Worm (Caenorhabditis elegans) whole organism, young adult: ENCODE measurements around the gene K08F8.7.

ENCODE experiments used
- B0019.2 ChIP-seq: fragments of 200-800 bp; sonication (Bioruptor generic); conservative IDR thresholded peaks from 2 replicates; pipeline ENCODE4 v1.3.6; 2022; ENCODE audit warnings: missing genetic modification reagents, missing genetic modification characterization, missing compliant biosample characterization
- madf-10 ChIP-seq: sonication (generic microtip); optimal IDR thresholded peaks from 2 replicates; lab custom pipeline; 2016; ENCODE audit warnings: mild to moderate bottlenecking, missing genetic modification characterization, missing compliant biosample characterization
- madf-3 ChIP-seq: fragments of 200-800 bp; sonication (Bioruptor generic); IDR thresholded peaks from 2 replicates; pipeline ENCODE4 v1.3.6; 2022; ENCODE audit warnings: missing genetic modification reagents, missing genetic modification characterization, missing compliant biosample characterization
- nfya-1 ChIP-seq: sonication (generic microtip); optimal IDR thresholded peaks from 2 replicates; lab custom pipeline; 2017; ENCODE audit warnings: antibody characterized with exemption, missing compliant biosample characterization, missing genetic modification characterization, borderline replicate concordance; ENCODE audit not compliant: insufficient read depth
- nhr-179 ChIP-seq: sonication (generic microtip); optimal IDR thresholded peaks from 2 replicates; lab custom pipeline; 2016; ENCODE audit warnings: mild to moderate bottlenecking, missing genetic modification characterization, missing compliant biosample characterization
- snpc-1.3 ChIP-seq: sonication (generic microtip); optimal IDR thresholded peaks from 2 replicates; lab custom pipeline; 2017; ENCODE audit warnings: missing genetic modification characterization, mild to moderate bottlenecking, missing compliant biosample characterization, antibody characterized with exemption, moderate library complexity, missing genotype, missing genetic modification reagents; ENCODE audit not compliant: insufficient read depth
- snpc-3.4 ChIP-seq: sonication (generic microtip); optimal IDR thresholded peaks from 2 replicates; lab custom pipeline; 2017; ENCODE audit warnings: missing genetic modification characterization, mild to moderate bottlenecking, missing compliant biosample characterization, antibody characterized with exemption, moderate library complexity, missing genotype, missing genetic modification reagents

DNA sequence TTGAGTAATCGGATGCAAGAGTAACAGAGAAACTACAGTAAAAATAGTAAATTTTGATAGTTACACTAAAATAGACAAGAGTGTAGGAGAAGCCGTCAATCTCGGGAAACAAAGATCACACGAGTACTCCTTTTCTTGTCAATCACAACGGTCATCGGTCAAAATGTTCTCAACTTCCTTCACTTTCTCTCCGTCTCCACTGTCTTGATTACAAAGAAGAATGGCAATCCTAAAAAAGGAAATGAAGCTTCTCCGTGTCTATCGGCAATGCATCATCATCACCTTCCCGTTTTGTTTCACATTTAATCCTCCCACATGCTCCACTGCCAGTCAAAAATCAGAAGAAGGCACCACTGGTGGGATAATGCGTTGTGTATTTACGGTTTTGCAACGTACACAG lies 44.6 kb upstream of the K08F8.7 start:
- TF ChIP-seq nfya-1 (tag; lab: Kevin White, UChicago) (no peak), snpc-1.3 (tag; lab: Kevin White, UChicago) (no peak), madf-3 (GFP tag; lab: Robert Waterston, UW) (no peak), snpc-3.4 (tag; lab: Kevin White, UChicago) (no peak), B0019.2 (GFP tag; lab: Robert Waterston, UW) (no peak), nhr-179 (no peak), madf-10 (no peak)
